Worm (Caenorhabditis elegans) whole organism, early embryonic: ENCODE results near the gene clec-161.

Source experiments
- B0310.2 ChIP-seq: sonication (generic microtip); optimal IDR thresholded peaks from 2 replicates; lab custom pipeline; 2016; ENCODE audit warnings: mild to moderate bottlenecking, missing genetic modification characterization, missing compliant biosample characterization
- F13C5.2 ChIP-seq: sonication (generic microtip); optimal IDR thresholded peaks from 2 replicates; lab custom pipeline; 2017; ENCODE audit warnings: mild to moderate bottlenecking, missing genetic modification characterization, inconsistent platforms, missing compliant biosample characterization
- aly-1 ChIP-seq: sonication (generic microtip); optimal IDR thresholded peaks from 2 replicates; lab custom pipeline; 2016; ENCODE audit warnings: missing genetic modification characterization, missing compliant biosample characterization
- ama-1 ChIP-seq: fragments of 150-350 bp; optimal IDR thresholded peaks from 2 replicates; lab custom pipeline; 2014
- ceh-13 ChIP-seq: fragments of 200-800 bp; sonication (Bioruptor generic); optimal IDR thresholded peaks from 2 replicates; lab custom pipeline; 2018; ENCODE audit warnings: mild to moderate bottlenecking, missing genetic modification characterization, missing compliant biosample characterization
- ceh-36 ChIP-seq: sonication (generic microtip); optimal IDR thresholded peaks from 2 replicates; lab custom pipeline; 2016; ENCODE audit warnings: missing genetic modification characterization, inconsistent platforms, missing compliant biosample characterization
- ets-7 ChIP-seq: sonication (generic microtip); optimal IDR thresholded peaks from 2 replicates; lab custom pipeline; 2016; ENCODE audit warnings: missing genotype, missing genetic modification characterization, missing compliant biosample characterization
- flt-1 ChIP-seq: fragments of 200-800 bp; sonication (Bioruptor generic); IDR thresholded peaks from 2 replicates; pipeline ENCODE4 v1.3.6; 2022; ENCODE audit warnings: missing genetic modification characterization, missing compliant biosample characterization
- hmbx-1 ChIP-seq: sonication (generic microtip); optimal IDR thresholded peaks from 2 replicates; lab custom pipeline; 2016; ENCODE audit warnings: mild to moderate bottlenecking, missing genetic modification characterization, missing compliant biosample characterization
- hmg-4 ChIP-seq: fragments of 200-800 bp; sonication (Bioruptor generic); optimal IDR thresholded peaks from 2 replicates; lab custom pipeline; 2018; ENCODE audit warnings: mild to moderate bottlenecking, missing genetic modification characterization, missing compliant biosample characterization
- hnd-1 ChIP-seq: sonication (generic microtip); optimal IDR thresholded peaks from 2 replicates; lab custom pipeline; 2016; ENCODE audit warnings: missing genetic modification characterization, missing compliant biosample characterization
- pes-1 ChIP-seq: fragments of 200-800 bp; sonication (Bioruptor generic); IDR thresholded peaks from 2 replicates; pipeline ENCODE4 v1.3.6; 2022; ENCODE audit warnings: missing genetic modification reagents, missing genetic modification characterization, missing compliant biosample characterization
- scrt-1 ChIP-seq: fragments of 200-800 bp; sonication (Bioruptor generic); IDR thresholded peaks from 2 replicates; pipeline ENCODE4 v1.3.6; 2022; ENCODE audit warnings: missing genetic modification characterization, missing compliant biosample characterization
- sea-1 ChIP-seq: fragments of 200-800 bp; sonication (Bioruptor generic); conservative IDR thresholded peaks from 2 replicates; pipeline ENCODE4 v1.3.6; 2022; ENCODE audit warnings: missing genetic modification characterization, missing compliant biosample characterization
- tbx-11 ChIP-seq: fragments of 200-800 bp; sonication (Bioruptor generic); IDR thresholded peaks from 2 replicates; pipeline ENCODE4 v1.3.6; 2022; ENCODE audit warnings: missing genetic modification characterization, missing compliant biosample characterization
- tbx-37 ChIP-seq: fragments of 200-800 bp; sonication (Bioruptor generic); conservative IDR thresholded peaks from 2 replicates; pipeline ENCODE4 v1.3.6; 2022; ENCODE audit warnings: missing genetic modification reagents, missing genetic modification characterization, missing compliant biosample characterization
- tra-4 ChIP-seq: sonication (generic microtip); optimal IDR thresholded peaks from 2 replicates; lab custom pipeline; 2017; ENCODE audit warnings: missing genetic modification characterization, missing compliant biosample characterization

clec-161 gene

ce11 chrIII:9564410-9564809 is 44.1 kb downstream of the clec-161 start, which contains the start of gene C48B4.10:
TSS of gene C48B4.10 (minus strand) at chrIII:9564510.
- TF ChIP-seq F13C5.2 (tag; lab: Kevin White, UChicago) (no peak), hmg-4 (no peak), pes-1 (GFP tag; lab: Robert Waterston, UW) (no peak), ceh-13 (no peak), ets-7 (no peak), aly-1 (no peak), tbx-37 (GFP tag; lab: Robert Waterston, UW) (no peak), hnd-1 (no peak)

- no peak for TF ChIP-seq hnd-1
- TF ChIP-seq tra-4 (tag; lab: Kevin White, UChicago): no peak
- TF ChIP-seq ceh-36 (tag; lab: Kevin White, UChicago): no peak
- TF ChIP-seq flt-1 (GFP tag; lab: Robert Waterston, UW): no peak
- TF ChIP-seq ceh-13: no peak
- no peak for TF ChIP-seq tbx-37 (GFP tag; lab: Robert Waterston, UW)
- no peak for TF ChIP-seq ama-1 (lab: Kevin White, UChicago)
- TF ChIP-seq hmbx-1: no peak
- TF ChIP-seq F13C5.2 (tag; lab: Kevin White, UChicago): no peak
- TF ChIP-seq ets-7: no peak
- TF ChIP-seq pes-1 (GFP tag; lab: Robert Waterston, UW): no peak
- TF ChIP-seq hmg-4: no peak
- no peak for TF ChIP-seq sea-1 (GFP tag; lab: Robert Waterston, UW)
- TF ChIP-seq tbx-11: no peak
- TF ChIP-seq B0310.2 (tag; lab: Kevin White, UChicago): no peak
- TF ChIP-seq scrt-1: no peak
- no peak for TF ChIP-seq aly-1
Measured at ce11 chrIII:9563235-9563634, 45.3 kb downstream of the clec-161 start, which contains the start of gene C48B4.9. TSS of gene C48B4.9 (minus strand) at chrIII:9563335.

ce11 chrIII:9561158-9561557 is 47.4 kb downstream of the clec-161 start, which contains the start of gene C48B4.8:
TSS of gene C48B4.8 (minus strand) at chrIII:9561258.
- TF ChIP-seq aly-1 (no peak), ama-1 (lab: Kevin White, UChicago) (no peak), F13C5.2 (tag; lab: Kevin White, UChicago) (no peak), hmbx-1 (no peak), pes-1 (GFP tag; lab: Robert Waterston, UW) (no peak), hmg-4 (no peak), scrt-1 (no peak), tra-4 (tag; lab: Kevin White, UChicago) (no peak), flt-1 (GFP tag; lab: Robert Waterston, UW) (no peak), B0310.2 (tag; lab: Kevin White, UChicago) (no peak), ceh-36 (tag; lab: Kevin White, UChicago) (no peak), ets-7 (no peak), tbx-37 (GFP tag; lab: Robert Waterston, UW) (no peak), sea-1 (GFP tag; lab: Robert Waterston, UW) (no peak), ceh-13 (no peak), tbx-11 (no peak)

DNA sequence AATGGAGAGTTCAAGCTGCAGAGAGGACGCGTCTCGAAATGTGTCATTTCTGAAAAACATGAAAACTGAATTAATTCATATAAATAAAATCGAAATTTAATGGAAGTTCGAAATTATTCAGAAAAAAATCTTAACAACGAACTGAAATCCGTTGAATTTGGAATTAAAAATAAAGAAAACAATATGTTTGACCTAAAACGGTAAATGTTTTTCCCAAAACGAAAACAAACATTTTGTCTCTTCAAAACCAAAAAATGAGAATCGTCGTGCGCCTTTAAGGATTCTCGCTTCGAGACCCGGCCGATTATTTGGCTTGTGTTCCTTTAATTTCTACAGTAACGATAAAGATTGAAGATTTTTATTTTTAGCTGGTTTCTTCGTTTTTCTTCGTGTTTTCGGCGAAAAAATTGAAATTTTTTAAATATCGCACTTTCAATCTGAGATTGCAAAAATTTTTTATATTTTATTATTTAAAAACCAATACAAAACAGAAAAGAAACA is 49.1 kb downstream of the clec-161 start, which contains the start of gene C48B4.7:
TSS of gene C48B4.7 (minus strand) at position 51 of the 501 bp plus-strand sequence.
- no peak for TF ChIP-seq aly-1
- TF ChIP-seq ceh-36 (tag; lab: Kevin White, UChicago): no peak

DNA sequence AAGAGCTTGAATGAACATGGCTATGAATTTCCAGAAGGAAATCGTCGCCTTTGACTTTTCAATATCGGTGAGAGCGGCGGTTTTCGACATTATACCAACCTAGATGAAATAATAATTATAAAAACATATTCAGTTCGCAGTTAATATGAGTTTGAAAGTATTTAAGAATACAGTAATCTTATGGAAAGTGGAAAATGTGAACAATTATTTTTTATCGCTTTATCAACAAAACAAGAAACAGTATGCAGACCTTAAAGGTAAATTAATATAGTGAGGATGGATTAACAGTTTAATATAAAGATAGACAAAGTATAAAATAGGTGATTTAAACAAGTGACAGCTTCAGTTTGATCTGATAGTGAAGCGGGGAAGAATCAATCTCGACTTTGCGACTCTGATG is 50.1 kb downstream of the clec-161 start, which contains the start of gene C48B4.6:
TSS of gene C48B4.6 (minus strand) at position 101 of the 400 bp plus-strand sequence.
- no peak for TF ChIP-seq B0310.2 (tag; lab: Kevin White, UChicago)
- TF ChIP-seq ceh-36 (tag; lab: Kevin White, UChicago): no peak
- no peak for TF ChIP-seq tbx-37 (GFP tag; lab: Robert Waterston, UW)
- TF ChIP-seq ama-1 (lab: Kevin White, UChicago): no peak
- no peak for TF ChIP-seq hmbx-1
- TF ChIP-seq aly-1: no peak
- TF ChIP-seq ceh-13: no peak
- no peak for TF ChIP-seq ets-7
- TF ChIP-seq hmg-4: no peak
- TF ChIP-seq scrt-1: no peak

ce11 chrIII:9556300-9556699 is 52.2 kb downstream of the clec-161 start, which contains the start of gene ZK1098.11:
TSS of gene ZK1098.11 (plus strand) at chrIII:9556600.
- TF ChIP-seq F13C5.2 (tag; lab: Kevin White, UChicago) (no peak), sea-1 (GFP tag; lab: Robert Waterston, UW) (no peak), ets-7 (no peak), hnd-1 (no peak), pes-1 (GFP tag; lab: Robert Waterston, UW) (no peak), ceh-36 (tag; lab: Kevin White, UChicago) (no peak), aly-1 (no peak), scrt-1 (no peak), hmg-4 (no peak), ama-1 (lab: Kevin White, UChicago) (no peak), ceh-13 (no peak), flt-1 (GFP tag; lab: Robert Waterston, UW) (no peak), tra-4 (tag; lab: Kevin White, UChicago) (no peak), hmbx-1 (no peak), tbx-37 (GFP tag; lab: Robert Waterston, UW) (no peak), tbx-11 (no peak), B0310.2 (tag; lab: Kevin White, UChicago) (no peak)
